Worm (Caenorhabditis elegans): ENCODE data around the gene grl-9.

DNA sequence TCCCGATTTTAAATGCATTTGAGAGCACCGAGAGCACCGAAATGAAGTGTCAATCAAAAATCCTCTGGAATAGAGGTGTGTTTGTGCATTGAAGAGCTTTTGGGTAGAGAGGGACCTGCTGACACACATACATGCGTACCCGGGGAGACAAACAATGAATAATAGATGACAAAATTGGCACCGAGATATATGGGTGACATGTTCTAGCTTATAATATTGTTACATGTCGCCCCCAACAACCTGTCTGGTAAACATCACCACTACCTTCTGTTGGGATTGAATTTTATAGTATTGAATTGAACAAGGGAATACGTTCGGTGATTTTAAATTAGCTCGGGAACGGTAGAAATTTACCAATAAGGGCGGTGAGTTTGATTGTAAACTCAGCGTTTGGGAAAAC lies 47.8 kb downstream of the grl-9 start:
- no peak for TF ChIP-seq ceh-82 (tag; optimal IDR thresholded peaks at IDR 0.05)
- TF ChIP-seq fos-1 (tag; optimal IDR thresholded peaks at IDR 0.05), result no peak
- no peak for TF ChIP-seq pha-4 (tag; optimal IDR thresholded peaks at IDR 0.05)
- no peak for TF ChIP-seq nhr-12 (tag; optimal IDR thresholded peaks at IDR 0.05)
- no peak for TF ChIP-seq ztf-11 (tag; optimal IDR thresholded peaks at IDR 0.05)
- TF ChIP-seq unc-62 (GFP tag; optimal IDR thresholded peaks at IDR 0.05), result no peak
- TF ChIP-seq unc-39 (tag; optimal IDR thresholded peaks at IDR 0.05), result no peak
- no peak for TF ChIP-seq nhr-23 (tag; optimal IDR thresholded peaks at IDR 0.05)
- no peak for TF ChIP-seq pqm-1 (tag; optimal IDR thresholded peaks at IDR 0.05)
- TF ChIP-seq mml-1 (tag; optimal IDR thresholded peaks at IDR 0.05), result no peak
- no peak for TF ChIP-seq mdl-1 (tag; optimal IDR thresholded peaks at IDR 0.05)
- no peak for TF ChIP-seq nhr-76 (tag; optimal IDR thresholded peaks at IDR 0.05)

All from whole organism, L3 larva.